ENCODE assay signal across 5 worm cellular contexts in genomic region chrX:2210164-2210563, ce11.
TF ChIP-seq lines count a peak whose summit lies in the region.

No protein-coding gene starts in this region.

TF ChIP-seq in whole organism, L1 larva, 84 proteins besides CTCF, POLR2A, EP300 and RAD21:
- TF ChIP-seq blmp-1 (tag; optimal IDR thresholded peaks at IDR 0.05; lab: Kevin White, UChicago) (peak; percentile 24), unc-86 (tag; optimal IDR thresholded peaks at IDR 0.05; lab: Kevin White, UChicago) (no peak)
TF ChIP-seq in whole organism, L1 larva: peak in this region for 1.

TF ChIP-seq in whole organism, L2 larva, 48 proteins besides CTCF, POLR2A, EP300 and RAD21:
- no peak for TF ChIP-seq lin-11 (tag; optimal IDR thresholded peaks at IDR 0.05; lab: Kevin White, UChicago)
- peak; percentile 100 for TF ChIP-seq peb-1 (tag; optimal IDR thresholded peaks at IDR 0.05; lab: Kevin White, UChicago)
- no peak for TF ChIP-seq lin-13 (GFP tag; optimal IDR thresholded peaks at IDR 0.05; lab: Kevin White, UChicago)
- no peak for TF ChIP-seq R02D3.7 (tag; optimal IDR thresholded peaks at IDR 0.05; lab: Kevin White, UChicago)
- TF ChIP-seq mbf-1 (tag; optimal IDR thresholded peaks at IDR 0.05; lab: Kevin White, UChicago) = no peak
TF ChIP-seq in whole organism, L2 larva: peak in this region for 1.

TF ChIP-seq in whole organism, L3 larva, 47 proteins besides CTCF, POLR2A, EP300 and RAD21:
- peak; percentile 9 for TF ChIP-seq nhr-23 (tag; optimal IDR thresholded peaks at IDR 0.05; lab: Kevin White, UChicago)
- TF ChIP-seq pha-4 (tag; optimal IDR thresholded peaks at IDR 0.05; lab: Kevin White, UChicago) = no peak
- no peak for TF ChIP-seq ZK546.5 (tag; optimal IDR thresholded peaks at IDR 0.05; lab: Kevin White, UChicago)
- no peak for TF ChIP-seq fos-1 (tag; optimal IDR thresholded peaks at IDR 0.05; lab: Kevin White, UChicago)
- no peak for TF ChIP-seq eor-1 (tag; optimal IDR thresholded peaks at IDR 0.05; lab: Kevin White, UChicago)

TF ChIP-seq in whole organism, L4 larva, 104 proteins besides CTCF, POLR2A, EP300 and RAD21:
- TF ChIP-seq egl-43 (GFP tag; IDR thresholded peaks at IDR 0.05; lab: Robert Waterston, UW) (0 out of 2 replicates have a peak, but pooled peaks have one; percentile 48), F37D6.2 (tag; optimal IDR thresholded peaks at IDR 0.05; lab: Kevin White, UChicago) (no peak)

TF ChIP-seq in whole organism, young adult, 124 proteins besides CTCF, POLR2A, EP300 and RAD21:
- TF ChIP-seq nhr-80 (tag; optimal IDR thresholded peaks at IDR 0.05; lab: Kevin White, UChicago) = no peak
- TF ChIP-seq madf-3 (GFP tag; IDR thresholded peaks at IDR 0.05; lab: Robert Waterston, UW) = 0 out of 2 replicates have a peak, but pooled peaks have one; percentile 8
TF ChIP-seq in whole organism, young adult: peak in this region for 1.
